Fruit fly (Drosophila melanogaster) whole organism, embryonic: ENCODE results near the gene y.

ENCODE experiments used
- Atf3 ChIP-seq: fragments of 200-800 bp; sonication (Bioruptor generic); optimal IDR thresholded peaks from 3 replicates; lab custom pipeline; 2016; ENCODE audit warnings: missing biosample characterization, missing genetic modification characterization
- Awh ChIP-seq: fragments of 200-800 bp; sonication (Bioruptor generic); IDR thresholded peaks from 2 replicates; pipeline ENCODE4, ENCODE4 v1.3.6; 2022; ENCODE audit warnings: missing biosample characterization, missing genetic modification characterization
- Blimp-1 ChIP-seq: fragments of 200-800 bp; sonication (Bioruptor generic); optimal IDR thresholded peaks from 3 replicates; lab custom pipeline; 2018; ENCODE audit warnings: missing biosample characterization, missing genetic modification characterization, mild to moderate bottlenecking, moderate library complexity, missing genetic modification reagents
- CG10366 ChIP-seq: fragments of 200-800 bp; sonication (Bioruptor generic); IDR thresholded peaks from 2 replicates; pipeline ENCODE4 v1.3.6; 2022; ENCODE audit warnings: missing biosample characterization, missing genetic modification characterization
- CG11456 ChIP-seq: fragments of 200-800 bp; sonication (Bioruptor generic); IDR thresholded peaks from 3 replicates; pipeline ENCODE4 v1.3.6; 2022; ENCODE audit warnings: missing biosample characterization, missing genetic modification characterization
- CG11504 ChIP-seq: fragments of 200-800 bp; sonication (Bioruptor generic); optimal IDR thresholded peaks from 3 replicates; lab custom pipeline; 2019; ENCODE audit warnings: missing biosample characterization, mild to moderate bottlenecking, missing genetic modification characterization, moderate library complexity
- CG12236 ChIP-seq: fragments of 200-800 bp; sonication (Bioruptor generic); optimal IDR thresholded peaks from 2 replicates; lab custom pipeline; 2016; ENCODE audit warnings: missing biosample characterization, missing genetic modification characterization
- CG13123 ChIP-seq: fragments of 200-800 bp; sonication (Bioruptor generic); optimal IDR thresholded peaks from 2 replicates; lab custom pipeline; 2016; ENCODE audit warnings: missing biosample characterization, missing genetic modification characterization
- CG13287 ChIP-seq: fragments of 200-800 bp; sonication (Bioruptor generic); IDR thresholded peaks from 2 replicates; pipeline ENCODE4 v1.3.6; 2022; ENCODE audit warnings: missing biosample characterization, missing genetic modification characterization; ENCODE audit not compliant: partially characterized antibody
- CG13424 ChIP-seq: fragments of 200-800 bp; sonication (Bioruptor generic); optimal IDR thresholded peaks from 2 replicates; lab custom pipeline; 2019; ENCODE audit warnings: missing biosample characterization, mild to moderate bottlenecking, missing genetic modification characterization, moderate library complexity
- CG13624 ChIP-seq: fragments of 200-800 bp; sonication (Bioruptor generic); optimal IDR thresholded peaks from 2 replicates; lab custom pipeline; 2016; ENCODE audit warnings: missing biosample characterization, missing genetic modification characterization
- CG14014 ChIP-seq: fragments of 200-800 bp; sonication (Bioruptor generic); IDR thresholded peaks from 2 replicates; pipeline ENCODE4 v1.3.6; 2022; ENCODE audit warnings: missing biosample characterization, missing genetic modification characterization
- CG15269 ChIP-seq: fragments of 200-800 bp; sonication (Bioruptor generic); optimal IDR thresholded peaks from 2 replicates; lab custom pipeline; 2018; ENCODE audit warnings: missing biosample characterization, mild to moderate bottlenecking, missing genetic modification characterization, moderate library complexity
- CG17328 ChIP-seq: fragments of 200-800 bp; sonication (Bioruptor generic); IDR thresholded peaks from 2 replicates; pipeline ENCODE4 v1.3.6; 2022; ENCODE audit warnings: missing biosample characterization, missing genetic modification characterization
- CG17385 ChIP-seq: fragments of 200-800 bp; sonication (Bioruptor generic); optimal IDR thresholded peaks from 3 replicates; lab custom pipeline; 2018; ENCODE audit warnings: missing biosample characterization, mild to moderate bottlenecking, missing genetic modification characterization
- CG2712 ChIP-seq: fragments of 200-800 bp; optimal IDR thresholded peaks from 3 replicates; lab custom pipeline; 2019; ENCODE audit warnings: missing biosample characterization, mild to moderate bottlenecking, missing genetic modification characterization, moderate library complexity
- CG33557 ChIP-seq: fragments of 200-800 bp; sonication (Bioruptor generic); optimal IDR thresholded peaks from 2 replicates; lab custom pipeline; 2019; ENCODE audit warnings: missing biosample characterization, mild to moderate bottlenecking, missing genetic modification characterization, moderate library complexity
- CG4707 ChIP-seq: fragments of 200-800 bp; sonication (Bioruptor generic); optimal IDR thresholded peaks from 2 replicates; lab custom pipeline; 2018; ENCODE audit warnings: missing biosample characterization, mild to moderate bottlenecking, missing genetic modification characterization, moderate library complexity
- CG5953 ChIP-seq: fragments of 200-800 bp; sonication (Bioruptor generic); IDR thresholded peaks from 2 replicates; pipeline ENCODE4 v1.3.6; 2022; ENCODE audit warnings: missing biosample characterization, missing genetic modification characterization
- CG7556 ChIP-seq: fragments of 200-800 bp; sonication (Bioruptor generic); optimal IDR thresholded peaks from 2 replicates; lab custom pipeline; 2017; ENCODE audit warnings: missing biosample characterization, mild to moderate bottlenecking, missing genetic modification characterization
- CG7839 ChIP-seq: fragments of 200-800 bp; sonication (Bioruptor generic); optimal IDR thresholded peaks from 3 replicates; lab custom pipeline; 2018; ENCODE audit warnings: missing biosample characterization, mild to moderate bottlenecking, missing genetic modification characterization, moderate library complexity
- CG8281 ChIP-seq: fragments of 200-800 bp; sonication (Bioruptor generic); optimal IDR thresholded peaks from 2 replicates; lab custom pipeline; 2018; ENCODE audit warnings: missing biosample characterization, mild to moderate bottlenecking, missing genetic modification characterization, moderate library complexity
- CG9215 ChIP-seq: fragments of 200-800 bp; sonication (Bioruptor generic); IDR thresholded peaks from 2 replicates; pipeline ENCODE4 v1.3.6; 2022; ENCODE audit warnings: missing biosample characterization, missing genetic modification characterization
- Drgx ChIP-seq: fragments of 200-800 bp; sonication (Bioruptor generic); IDR thresholded peaks from 2 replicates; pipeline ENCODE4 v1.3.6; 2022; ENCODE audit warnings: missing biosample characterization, missing genetic modification characterization
- HLH4C ChIP-seq: fragments of 200-800 bp; sonication (Bioruptor generic); IDR thresholded peaks from 3 replicates; pipeline ENCODE4 v1.3.6; 2022; ENCODE audit warnings: missing biosample characterization, missing genetic modification characterization; ENCODE audit not compliant: partially characterized antibody
- HLHmδ ChIP-seq: fragments of 200-800 bp; sonication (Bioruptor generic); optimal IDR thresholded peaks from 2 replicates; lab custom pipeline; 2018; ENCODE audit warnings: missing biosample characterization, mild to moderate bottlenecking, missing genetic modification characterization, moderate library complexity
- Hmx ChIP-seq: fragments of 200-800 bp; sonication (Bioruptor generic); optimal IDR thresholded peaks from 2 replicates; lab custom pipeline; 2016; ENCODE audit warnings: missing biosample characterization, missing genetic modification characterization
- Hr51 ChIP-seq, 2 experiments: fragments of 200-800 bp; sonication (Bioruptor generic); optimal IDR thresholded peaks; 2 replicates in 1 of 2; 3 replicates in 1 of 2; lab custom pipeline; 2016 to 2018; ENCODE audit warnings: missing biosample characterization in 2 of 2, missing genetic modification characterization in 2 of 2, mild to moderate bottlenecking in 1 of 2, moderate library complexity in 1 of 2
- Mad ChIP-seq: fragments of 200-800 bp; sonication (Bioruptor generic); optimal IDR thresholded peaks from 2 replicates; lab custom pipeline; 2016; ENCODE audit warnings: missing biosample characterization, missing genetic modification characterization
- Oli ChIP-seq: fragments of 200-800 bp; sonication (Bioruptor generic); optimal IDR thresholded peaks from 2 replicates; lab custom pipeline; 2018; ENCODE audit warnings: missing biosample characterization, mild to moderate bottlenecking, missing genetic modification characterization, moderate library complexity
- Sox102F ChIP-seq: fragments of 200-800 bp; sonication (Bioruptor generic); optimal IDR thresholded peaks from 2 replicates; lab custom pipeline; 2018; ENCODE audit warnings: missing biosample characterization, mild to moderate bottlenecking, missing genetic modification characterization, moderate library complexity
- corto ChIP-seq: fragments of 200-800 bp; sonication (Bioruptor generic); optimal IDR thresholded peaks from 2 replicates; lab custom pipeline; 2016; ENCODE audit warnings: missing biosample characterization, mild to moderate bottlenecking, missing genetic modification characterization, moderate library complexity
- dati ChIP-seq: fragments of 200-800 bp; sonication (Bioruptor generic); IDR thresholded peaks from 2 replicates; pipeline ENCODE4 v1.3.6; 2022; ENCODE audit warnings: missing biosample characterization, missing genetic modification characterization
- dimm ChIP-seq: fragments of 200-800 bp; sonication (Bioruptor generic); IDR thresholded peaks from 2 replicates; pipeline ENCODE4 v1.3.6; 2022; ENCODE audit warnings: missing biosample characterization, missing genetic modification characterization
- dysf ChIP-seq: fragments of 200-800 bp; sonication (Bioruptor generic); IDR thresholded peaks from 3 replicates; pipeline ENCODE4 v1.3.6; 2022; ENCODE audit warnings: missing biosample characterization, missing genetic modification characterization
- gem ChIP-seq: fragments of 200-800 bp; sonication (Bioruptor generic); optimal IDR thresholded peaks from 2 replicates; lab custom pipeline; 2019; ENCODE audit warnings: missing biosample characterization, mild to moderate bottlenecking, missing genetic modification characterization, moderate library complexity
- ind ChIP-seq: fragments of 200-800 bp; sonication (Bioruptor generic); optimal IDR thresholded peaks from 3 replicates; lab custom pipeline; 2016; ENCODE audit warnings: missing biosample characterization, missing genetic modification characterization
- nerfin-2 ChIP-seq: fragments of 200-800 bp; sonication (Bioruptor generic); IDR thresholded peaks from 2 replicates; pipeline ENCODE4 v1.3.6; 2022; ENCODE audit warnings: missing biosample characterization, missing genetic modification characterization; ENCODE audit not compliant: partially characterized antibody
- nmo ChIP-seq: fragments of 200-800 bp; sonication (Bioruptor generic); optimal IDR thresholded peaks from 2 replicates; lab custom pipeline; 2018; ENCODE audit warnings: missing biosample characterization, mild to moderate bottlenecking, missing genetic modification characterization, moderate library complexity
- phol ChIP-seq: fragments of 200-800 bp; sonication (Bioruptor generic); optimal IDR thresholded peaks from 3 replicates; lab custom pipeline; 2018; ENCODE audit warnings: missing biosample characterization, mild to moderate bottlenecking, missing genetic modification characterization, moderate library complexity
- psq ChIP-seq: fragments of 200-800 bp; sonication (Bioruptor generic); optimal IDR thresholded peaks from 2 replicates; lab custom pipeline; 2017; ENCODE audit warnings: missing biosample characterization, missing genetic modification characterization
- ro ChIP-seq: fragments of 200-800 bp; sonication (Bioruptor generic); IDR thresholded peaks from 2 replicates; pipeline ENCODE4 v1.3.6; 2022; ENCODE audit warnings: missing biosample characterization, missing genetic modification characterization
- row ChIP-seq: fragments of 200-800 bp; sonication (Bioruptor generic); IDR thresholded peaks from 3 replicates; pipeline ENCODE4 v1.3.6; 2022; ENCODE audit warnings: missing biosample characterization, missing genetic modification characterization
- run ChIP-seq: fragments of 200-800 bp; sonication (Bioruptor generic); optimal IDR thresholded peaks from 3 replicates; lab custom pipeline; 2018; ENCODE audit warnings: missing biosample characterization, mild to moderate bottlenecking, missing genetic modification characterization
- schlank ChIP-seq: fragments of 200-800 bp; sonication (Bioruptor generic); optimal IDR thresholded peaks from 2 replicates; lab custom pipeline; 2018; ENCODE audit warnings: missing biosample characterization, mild to moderate bottlenecking, missing genetic modification characterization
- so ChIP-seq: fragments of 200-800 bp; sonication (Bioruptor generic); IDR thresholded peaks from 3 replicates; pipeline ENCODE4 v1.3.6; 2022; ENCODE audit warnings: missing biosample characterization, missing genetic modification characterization
- sob ChIP-seq: fragments of 200-800 bp; sonication (Bioruptor generic); IDR thresholded peaks from 2 replicates; pipeline ENCODE4 v1.3.6; 2022; ENCODE audit warnings: missing biosample characterization, missing genetic modification characterization
- trh ChIP-seq: fragments of 200-800 bp; sonication (Bioruptor generic); optimal IDR thresholded peaks from 2 replicates; lab custom pipeline; 2016; ENCODE audit warnings: missing biosample characterization, missing genetic modification characterization
- vfl ChIP-seq: fragments of 200-800 bp; sonication (Bioruptor generic); optimal IDR thresholded peaks from 2 replicates; lab custom pipeline; 2016; ENCODE audit warnings: missing biosample characterization, missing genetic modification characterization

The y gene

DNA sequence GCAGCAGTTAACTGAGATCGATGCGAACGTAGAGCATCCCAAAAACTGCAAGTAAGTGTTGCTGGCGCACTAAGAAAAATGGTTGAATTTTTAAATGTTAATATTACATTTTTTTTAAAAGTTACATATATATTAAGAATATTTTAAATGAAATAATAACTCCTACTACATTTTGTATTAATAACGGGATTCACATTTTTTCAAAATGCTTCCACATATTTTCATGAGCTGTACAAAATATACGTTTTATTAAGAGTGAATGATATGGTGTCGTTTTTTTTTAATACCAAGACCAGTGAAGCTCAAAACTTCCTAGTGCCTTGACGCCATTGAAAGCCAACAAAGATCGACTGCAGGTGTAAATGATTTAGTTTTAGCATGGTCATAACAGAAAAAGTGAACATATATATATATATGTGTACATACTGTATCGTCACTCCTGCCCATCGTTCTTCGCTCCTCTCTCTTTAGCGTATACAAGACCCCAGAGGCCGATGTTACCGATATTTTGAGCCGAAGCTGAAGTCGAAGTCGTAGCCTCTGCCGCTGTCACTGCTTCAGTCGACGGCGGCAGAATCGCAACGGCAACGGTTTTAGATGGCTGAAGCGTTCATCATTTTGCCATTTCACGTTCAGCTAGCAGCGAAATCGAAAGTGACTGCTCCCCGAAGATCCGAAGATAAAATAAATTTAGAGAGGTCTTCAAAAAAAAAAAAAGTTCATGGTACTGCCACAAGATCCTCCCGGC is 13.7 kb upstream of the y start (continued):
- TF ChIP-seq dati (GFP tag; lab: Robert Waterston, UW), result no peak
- TF ChIP-seq dysf, result 0 out of 3 replicates have a peak, but pooled peaks have one; percentile 36
- no peak for TF ChIP-seq CG10366 (GFP tag; lab: Robert Waterston, UW)
- TF ChIP-seq CG7839, result peak; percentile 13
- peak; percentile 9 for TF ChIP-seq CG7556
- TF ChIP-seq CG14014 (GFP tag; lab: Robert Waterston, UW), result no peak
- TF ChIP-seq Hr51 (GFP tag; optimal IDR thresholded peaks at IDR 0.05; lab: Kevin White, UChicago), result peak in 1 of 2 experiments; percentile 77
- no peak for TF ChIP-seq CG9215 (GFP tag; lab: Robert Waterston, UW)
- peak; percentile 6 for TF ChIP-seq CG13424 (tag; lab: Kevin White, UChicago)
- TF ChIP-seq CG11456 (GFP tag; lab: Robert Waterston, UW), result no peak
- no peak for TF ChIP-seq CG5953 (GFP tag; lab: Robert Waterston, UW)
- peak; percentile 55 for TF ChIP-seq gem
- TF ChIP-seq trh (GFP tag; lab: Kevin White, UChicago), result no peak
- no peak for TF ChIP-seq corto (GFP tag; lab: Kevin White, UChicago)
- TF ChIP-seq Sox102F (GFP tag; lab: Kevin White, UChicago), result peak; percentile 60
- TF ChIP-seq sob (GFP tag; lab: Robert Waterston, UW), result peak; percentile 26; the same call in 1 of the 2 replicates
- TF ChIP-seq dimm (GFP tag; lab: Robert Waterston, UW), result no peak
- peak; percentile 50; the same call in 1 of the 2 replicates for TF ChIP-seq Drgx (GFP tag; lab: Robert Waterston, UW)
- TF ChIP-seq Oli (tag; lab: Kevin White, UChicago), result peak; percentile 39
- no peak for TF ChIP-seq Mad (GFP tag; lab: Kevin White, UChicago)
- TF ChIP-seq HLH4C, result no peak
- TF ChIP-seq CG4707, result no peak
- 0 out of 3 replicates have a peak, but pooled peaks have one; percentile 20 for TF ChIP-seq row (GFP tag; lab: Robert Waterston, UW)
- TF ChIP-seq CG11504 (tag; lab: Kevin White, UChicago), result peak; percentile 57
- TF ChIP-seq CG2712 (tag; lab: Kevin White, UChicago), result peak; percentile 17
- no peak for TF ChIP-seq CG13287 (GFP tag; lab: Robert Waterston, UW)
- peak; percentile 75 for TF ChIP-seq Blimp-1 (GFP tag; lab: Kevin White, UChicago)
- TF ChIP-seq CG12236 (GFP tag; lab: Kevin White, UChicago), result no peak
- no peak for TF ChIP-seq CG13123 (GFP tag; lab: Kevin White, UChicago)
- no peak for TF ChIP-seq Atf3
- TF ChIP-seq CG8281 (tag; lab: Kevin White, UChicago), result no peak
- TF ChIP-seq CG15269 (tag; lab: Kevin White, UChicago), result peak; percentile 44
- TF ChIP-seq so (GFP tag; lab: Robert Waterston, UW), result no peak
- TF ChIP-seq CG17328 (GFP tag; lab: Robert Waterston, UW), result 0 out of 2 replicates have a peak, but pooled peaks have one; percentile 18
- no peak for TF ChIP-seq nerfin-2
- TF ChIP-seq psq (GFP tag; lab: Kevin White, UChicago), result no peak
- TF ChIP-seq run (tag; lab: Kevin White, UChicago), result no peak
- no peak for TF ChIP-seq CG17385 (GFP tag; lab: Kevin White, UChicago)
- TF ChIP-seq phol (tag; lab: Kevin White, UChicago), result peak; percentile 3
- TF ChIP-seq nmo, result no peak
- TF ChIP-seq ro, result no peak
- no peak for TF ChIP-seq vfl
- TF ChIP-seq Hmx, result no peak
- TF ChIP-seq HLHmδ, result no peak
- no peak for TF ChIP-seq schlank (tag; lab: Kevin White, UChicago)
- no peak for TF ChIP-seq CG33557 (GFP tag; lab: Kevin White, UChicago)
- TF ChIP-seq Awh (GFP tag; lab: Robert Waterston, UW), result no peak
- no peak for TF ChIP-seq CG13624 (GFP tag; lab: Kevin White, UChicago)
- TF ChIP-seq ind (GFP tag; lab: Kevin White, UChicago), result no peak
